Fruit fly (Drosophila melanogaster) whole organism, prepupa: ENCODE data around the gene yps.

Experiments used
- Blimp-1 ChIP-seq: fragments of 200-800 bp; sonication (Bioruptor generic); optimal IDR thresholded peaks from 3 replicates; lab custom pipeline; 2017; ENCODE audit warnings: missing biosample characterization, missing genetic modification characterization, mild to moderate bottlenecking, moderate library complexity, missing genetic modification reagents
- CG10669 ChIP-seq: fragments of 200-800 bp; sonication (Bioruptor generic); optimal IDR thresholded peaks from 3 replicates; lab custom pipeline; 2018; ENCODE audit warnings: missing biosample characterization, mild to moderate bottlenecking, missing genetic modification characterization, moderate library complexity
- CG11294 ChIP-seq: fragments of 200-800 bp; sonication (Bioruptor generic); IDR thresholded peaks from 2 replicates; pipeline ENCODE4 v1.3.6; 2022; ENCODE audit warnings: missing biosample characterization, missing genetic modification characterization
- CG11762 ChIP-seq: fragments of 200-800 bp; sonication (Bioruptor generic); optimal IDR thresholded peaks from 3 replicates; lab custom pipeline; 2016; ENCODE audit warnings: missing biosample characterization, missing genetic modification characterization; ENCODE audit not compliant: insufficient read depth
- CG11902 ChIP-seq: fragments of 200-800 bp; sonication (Bioruptor generic); optimal IDR thresholded peaks from 3 replicates; lab custom pipeline; 2016; ENCODE audit warnings: missing biosample characterization, missing genetic modification characterization
- CG15336 ChIP-seq: fragments of 200-800 bp; sonication (Bioruptor generic); IDR thresholded peaks from 2 replicates; pipeline ENCODE4 v1.3.6; 2022; ENCODE audit warnings: missing biosample characterization, missing genetic modification characterization
- CG1621 ChIP-seq: fragments of 200-800 bp; sonication (Bioruptor generic); optimal IDR thresholded peaks from 3 replicates; lab custom pipeline; 2018; ENCODE audit warnings: missing biosample characterization, mild to moderate bottlenecking, missing genetic modification characterization
- CG3032 ChIP-seq: fragments of 200-800 bp; optimal IDR thresholded peaks from 2 replicates; lab custom pipeline; 2019; ENCODE audit warnings: missing biosample characterization, mild to moderate bottlenecking, missing genetic modification characterization, moderate library complexity
- CG32006 ChIP-seq: fragments of 200-800 bp; sonication (Bioruptor generic); optimal IDR thresholded peaks from 3 replicates; lab custom pipeline; 2017; ENCODE audit warnings: missing biosample characterization, mild to moderate bottlenecking, missing genetic modification characterization
- CG34406 ChIP-seq: fragments of 200-800 bp; sonication (Bioruptor generic); optimal IDR thresholded peaks from 3 replicates; lab custom pipeline; 2016; ENCODE audit warnings: missing biosample characterization, missing genetic modification characterization
- CG3919 ChIP-seq: fragments of 200-800 bp; sonication (Bioruptor generic); optimal IDR thresholded peaks from 3 replicates; lab custom pipeline; 2016; ENCODE audit warnings: missing biosample characterization, missing genetic modification characterization
- CG4318 ChIP-seq: fragments of 200-800 bp; sonication (Bioruptor generic); optimal IDR thresholded peaks from 3 replicates; lab custom pipeline; 2017; ENCODE audit warnings: missing biosample characterization, mild to moderate bottlenecking, missing genetic modification characterization
- CG6163 ChIP-seq: fragments of 200-800 bp; sonication (Bioruptor generic); IDR thresholded peaks from 3 replicates; pipeline ENCODE4 v1.3.6; 2022; ENCODE audit warnings: missing biosample characterization, missing genetic modification characterization
- CG6276 ChIP-seq: fragments of 200-800 bp; sonication (Bioruptor generic); optimal IDR thresholded peaks from 2 replicates; lab custom pipeline; 2017; ENCODE audit warnings: missing biosample characterization, mild to moderate bottlenecking, missing genetic modification characterization
- CG6792 ChIP-seq: fragments of 200-800 bp; sonication (Bioruptor generic); optimal IDR thresholded peaks from 3 replicates; lab custom pipeline; 2016; ENCODE audit warnings: missing biosample characterization, missing genetic modification characterization
- CG6808 ChIP-seq: fragments of 200-800 bp; sonication (Bioruptor generic); optimal IDR thresholded peaks from 3 replicates; lab custom pipeline; 2017; ENCODE audit warnings: missing biosample characterization, missing genetic modification characterization, mild to moderate bottlenecking, moderate library complexity, missing genetic modification reagents
- CG6854 ChIP-seq: fragments of 200-800 bp; sonication (Bioruptor generic); optimal IDR thresholded peaks from 2 replicates; lab custom pipeline; 2017; ENCODE audit warnings: missing biosample characterization, mild to moderate bottlenecking, missing genetic modification characterization
- CG8119 ChIP-seq: fragments of 200-800 bp; sonication (Bioruptor generic); IDR thresholded peaks from 3 replicates; pipeline ENCODE4 v1.3.6; 2022; ENCODE audit warnings: missing biosample characterization, missing genetic modification characterization
- CG8319 ChIP-seq: fragments of 200-800 bp; sonication (Bioruptor generic); optimal IDR thresholded peaks from 3 replicates; lab custom pipeline; 2016; ENCODE audit warnings: missing biosample characterization, missing genetic modification characterization
- CG8632 ChIP-seq: fragments of 200-800 bp; sonication (Bioruptor generic); optimal IDR thresholded peaks from 3 replicates; lab custom pipeline; 2016; ENCODE audit warnings: missing biosample characterization, missing genetic modification characterization
- CG9139 ChIP-seq: fragments of 200-800 bp; sonication (Bioruptor generic); optimal IDR thresholded peaks from 3 replicates; lab custom pipeline; 2017; ENCODE audit warnings: missing biosample characterization, mild to moderate bottlenecking, missing genetic modification characterization
- Eip75B ChIP-seq: fragments of 200-800 bp; sonication (Bioruptor generic); optimal IDR thresholded peaks from 3 replicates; lab custom pipeline; 2016; ENCODE audit warnings: missing biosample characterization, missing genetic modification characterization
- Eip78C ChIP-seq: fragments of 200-800 bp; sonication (Bioruptor generic); peaks from one replicate; lab custom pipeline; 2016; ENCODE audit warnings: missing biosample characterization, missing genetic modification characterization
- Eip93F ChIP-seq: fragments of 200-800 bp; sonication (Bioruptor generic); optimal IDR thresholded peaks from 2 replicates; lab custom pipeline; 2016; ENCODE audit warnings: missing biosample characterization, mild to moderate bottlenecking, missing genetic modification characterization
- Ets21C ChIP-seq: fragments of 200-800 bp; sonication (Bioruptor generic); optimal IDR thresholded peaks from 3 replicates; lab custom pipeline; 2016; ENCODE audit warnings: missing biosample characterization, missing genetic modification characterization
- Gug ChIP-seq: fragments of 200-800 bp; sonication (Bioruptor generic); IDR thresholded peaks from 2 replicates; pipeline ENCODE4 v1.3.6; 2022; ENCODE audit warnings: missing biosample characterization, missing genetic modification characterization
- Hr39 ChIP-seq: fragments of 200-800 bp; sonication (Bioruptor generic); optimal IDR thresholded peaks from 2 replicates; lab custom pipeline; 2016; ENCODE audit warnings: missing biosample characterization, missing genetic modification characterization
- Hr4 ChIP-seq: fragments of 200-800 bp; sonication (Bioruptor generic); optimal IDR thresholded peaks from 3 replicates; lab custom pipeline; 2016; ENCODE audit warnings: missing biosample characterization, missing genetic modification characterization
- Met ChIP-seq: fragments of 200-800 bp; sonication (Bioruptor generic); optimal IDR thresholded peaks from 3 replicates; lab custom pipeline; 2016; ENCODE audit warnings: missing biosample characterization, missing genetic modification characterization
- OdsH ChIP-seq: fragments of 200-800 bp; sonication (Bioruptor generic); optimal IDR thresholded peaks from 3 replicates; lab custom pipeline; 2016; ENCODE audit warnings: missing biosample characterization, missing genetic modification characterization
- Sox102F ChIP-seq: fragments of 200-800 bp; sonication (Bioruptor generic); optimal IDR thresholded peaks from 2 replicates; lab custom pipeline; 2016; ENCODE audit warnings: missing biosample characterization, mild to moderate bottlenecking, missing genetic modification characterization
- Sox14 ChIP-seq: fragments of 200-800 bp; sonication (Bioruptor generic); optimal IDR thresholded peaks from 3 replicates; lab custom pipeline; 2016; ENCODE audit warnings: missing biosample characterization, missing genetic modification characterization
- Sox15 ChIP-seq: fragments of 200-800 bp; sonication (Bioruptor generic); optimal IDR thresholded peaks from 3 replicates; lab custom pipeline; 2016; ENCODE audit warnings: missing biosample characterization, missing genetic modification characterization
- achi ChIP-seq: fragments of 200-800 bp; sonication (Bioruptor generic); optimal IDR thresholded peaks from 3 replicates; lab custom pipeline; 2016; ENCODE audit warnings: missing biosample characterization, missing genetic modification characterization
- acj6 ChIP-seq: fragments of 200-800 bp; sonication (Bioruptor generic); optimal IDR thresholded peaks from 3 replicates; lab custom pipeline; 2016; ENCODE audit warnings: missing biosample characterization, missing genetic modification characterization
- dac ChIP-seq: fragments of 200-800 bp; sonication (Bioruptor generic); optimal IDR thresholded peaks from 2 replicates; lab custom pipeline; 2017; ENCODE audit warnings: missing biosample characterization, mild to moderate bottlenecking, missing genetic modification characterization
- eg ChIP-seq: fragments of 200-800 bp; sonication (Bioruptor generic); IDR thresholded peaks from 3 replicates; pipeline ENCODE4 v1.3.6; 2022; ENCODE audit warnings: missing biosample characterization, missing genetic modification characterization
- esn ChIP-seq: fragments of 200-800 bp; sonication (Bioruptor generic); optimal IDR thresholded peaks from 2 replicates; lab custom pipeline; 2016; ENCODE audit warnings: missing biosample characterization, mild to moderate bottlenecking, missing genetic modification characterization, moderate library complexity
- fd59A ChIP-seq: fragments of 200-800 bp; sonication (Bioruptor generic); optimal IDR thresholded peaks from 2 replicates; lab custom pipeline; 2017; ENCODE audit warnings: missing biosample characterization, mild to moderate bottlenecking, missing genetic modification characterization, missing genetic modification reagents
- fd85E ChIP-seq: fragments of 200-800 bp; sonication (Bioruptor generic); optimal IDR thresholded peaks from 3 replicates; lab custom pipeline; 2016; ENCODE audit warnings: missing biosample characterization, missing genetic modification characterization
- fkh ChIP-seq: fragments of 200-800 bp; sonication (Bioruptor generic); optimal IDR thresholded peaks from 3 replicates; lab custom pipeline; 2017; ENCODE audit warnings: missing biosample characterization, mild to moderate bottlenecking, missing genetic modification characterization, moderate library complexity
- lz ChIP-seq: fragments of 200-800 bp; sonication (Bioruptor generic); optimal IDR thresholded peaks from 3 replicates; lab custom pipeline; 2016; ENCODE audit warnings: missing biosample characterization, missing genetic modification characterization
- net ChIP-seq: fragments of 200-800 bp; sonication (Bioruptor generic); optimal IDR thresholded peaks from 3 replicates; lab custom pipeline; 2016; ENCODE audit warnings: missing biosample characterization, missing genetic modification characterization
- salr ChIP-seq, 2 experiments: fragments of 200-800 bp; sonication (Bioruptor generic); optimal IDR thresholded peaks; 3 replicates each; lab custom pipeline; 2016 to 2018; ENCODE audit warnings: missing biosample characterization in 2 of 2, missing genetic modification characterization in 2 of 2, mild to moderate bottlenecking in 1 of 2
- spab ChIP-seq: fragments of 200-800 bp; sonication (Bioruptor generic); optimal IDR thresholded peaks from 2 replicates; lab custom pipeline; 2017; ENCODE audit warnings: missing biosample characterization, mild to moderate bottlenecking, missing genetic modification characterization, missing genetic modification reagents
- svp ChIP-seq: fragments of 200-800 bp; sonication (Bioruptor generic); peaks from one replicate; lab custom pipeline; 2016; ENCODE audit warnings: missing biosample characterization, missing genetic modification characterization
- topi ChIP-seq: fragments of 200-800 bp; sonication (Bioruptor generic); optimal IDR thresholded peaks from 3 replicates; lab custom pipeline; 2016; ENCODE audit warnings: missing biosample characterization, missing genetic modification characterization
- vri ChIP-seq: fragments of 200-800 bp; sonication (Bioruptor generic); optimal IDR thresholded peaks from 3 replicates; lab custom pipeline; 2016; ENCODE audit warnings: missing biosample characterization, mild to moderate bottlenecking, missing genetic modification characterization

Gene yps

dm6 chr3L:12109045-12109632 lies 15.8 kb downstream of the yps start (continued):
- peak; percentile 75 for TF ChIP-seq CG6163 (GFP tag; lab: Robert Waterston, UW)
- peak; percentile 55 for TF ChIP-seq achi (GFP tag; lab: Kevin White, UChicago)
- TF ChIP-seq esn (GFP tag; lab: Kevin White, UChicago) = no peak
- TF ChIP-seq acj6 (GFP tag; lab: Kevin White, UChicago) = peak; percentile 36
- TF ChIP-seq CG8119 (GFP tag; lab: Robert Waterston, UW) = peak; percentile 65
- no peak for TF ChIP-seq CG8319 (GFP tag; lab: Kevin White, UChicago)
- TF ChIP-seq CG32006 (GFP tag; lab: Kevin White, UChicago) = peak; percentile 78
- peak; percentile 7 for TF ChIP-seq CG10669 (GFP tag; lab: Kevin White, UChicago)
- TF ChIP-seq, all 60 proteins: peak for 24

dm6 chr3L:12108515-12108914 lies 16.4 kb downstream of the yps start:
- TF ChIP-seq CG9139 (no peak), OdsH (no peak), CG1621 (tag; lab: Kevin White, UChicago) (no peak), Blimp-1 (no peak), fkh (GFP tag; lab: Kevin White, UChicago) (no peak), Sox15 (GFP tag; lab: Kevin White, UChicago) (no peak), CG11902 (GFP tag; lab: Kevin White, UChicago) (no peak), CG3032 (tag; lab: Kevin White, UChicago) (no peak), CG8632 (GFP tag; lab: Kevin White, UChicago) (no peak), topi (GFP tag; lab: Kevin White, UChicago) (peak; percentile 40), CG4318 (GFP tag; lab: Kevin White, UChicago) (no peak), svp (peak; percentile 70), CG6276 (GFP tag; lab: Kevin White, UChicago) (no peak), lz (no peak), CG34406 (no peak), CG8319 (GFP tag; lab: Kevin White, UChicago) (no peak), CG15336 (GFP tag; lab: Robert Waterston, UW) (peak; percentile 64), CG32006 (GFP tag; lab: Kevin White, UChicago) (peak; percentile 10), Eip75B (GFP tag; lab: Kevin White, UChicago) (no peak), Hr39 (GFP tag; lab: Kevin White, UChicago) (no peak), vri (GFP tag; lab: Kevin White, UChicago) (no peak), CG6808 (no peak), fd59A (GFP tag; lab: Kevin White, UChicago) (no peak), Gug (peak; percentile 29; the same call in 1 of the 2 replicates), CG8119 (GFP tag; lab: Robert Waterston, UW) (peak; percentile 68), net (GFP tag; lab: Kevin White, UChicago) (no peak), eg (GFP tag; lab: Robert Waterston, UW) (peak; percentile 37; the same call in 2 of the 3 replicates), CG6854 (GFP tag; lab: Kevin White, UChicago) (no peak), Sox102F (GFP tag; lab: Kevin White, UChicago) (no peak), Sox14 (GFP tag; lab: Kevin White, UChicago) (no peak), salr (GFP tag; optimal IDR thresholded peaks at IDR 0.05; lab: Kevin White, UChicago) (no peak), fd85E (GFP tag; lab: Kevin White, UChicago) (no peak), Ets21C (GFP tag; lab: Kevin White, UChicago) (no peak), CG6163 (GFP tag; lab: Robert Waterston, UW) (peak; percentile 40; the same call in 2 of the 3 replicates), CG3919 (GFP tag; lab: Kevin White, UChicago) (no peak), Hr4 (GFP tag; lab: Kevin White, UChicago) (no peak), Eip78C (peak; percentile 82), acj6 (GFP tag; lab: Kevin White, UChicago) (no peak), CG11294 (GFP tag; lab: Robert Waterston, UW) (no peak), Met (GFP tag; lab: Kevin White, UChicago) (no peak), dac (GFP tag; lab: Kevin White, UChicago) (no peak), CG11762 (GFP tag; lab: Kevin White, UChicago) (no peak), CG6792 (no peak), Eip93F (GFP tag; lab: Kevin White, UChicago) (no peak), spab (no peak), esn (GFP tag; lab: Kevin White, UChicago) (peak; percentile 23), CG10669 (GFP tag; lab: Kevin White, UChicago) (peak; percentile 3)
